Worm (Caenorhabditis elegans): ENCODE results near the gene T11B7.5.

DNA sequence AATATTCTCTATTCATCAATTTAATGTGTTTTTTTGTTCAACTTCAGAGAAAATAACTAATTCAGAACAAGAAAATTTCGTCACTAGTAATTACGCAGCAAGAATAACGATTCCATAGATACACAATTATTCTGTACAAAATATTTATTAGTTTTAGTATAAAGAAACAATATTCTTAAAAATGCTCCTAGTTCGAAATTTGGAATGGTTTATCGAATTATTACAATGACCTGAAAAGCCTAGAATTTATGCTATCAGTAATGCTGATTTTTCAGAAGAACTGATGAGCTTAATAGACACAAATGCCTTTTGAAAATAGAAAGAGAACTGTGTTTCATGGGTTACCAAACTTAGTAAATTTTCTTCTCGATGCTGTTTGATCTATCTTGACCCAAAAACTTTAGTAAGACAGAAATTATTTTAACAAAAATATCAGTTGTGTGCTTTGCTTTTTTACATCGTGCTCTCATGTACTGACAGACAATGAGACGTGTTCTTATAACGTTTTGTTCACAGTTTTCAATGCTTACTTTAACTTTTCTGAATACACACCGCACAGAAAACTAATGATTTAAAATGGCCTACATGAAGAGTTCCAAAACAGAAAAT lies 29.8 kb downstream of the T11B7.5 start:
- TF ChIP-seq egl-43 (GFP tag; IDR thresholded peaks at IDR 0.05) (no peak), skn-1 (tag; optimal IDR thresholded peaks at IDR 0.05) (no peak), pqm-1 (tag; optimal IDR thresholded peaks at IDR 0.05) (no peak)
